Worm (Caenorhabditis elegans) whole organism, L3 larva: Measurements from ENCODE around the gene yif-1.

Experiments
- R02D3.7 ChIP-seq: fragments of 150-350 bp; optimal IDR thresholded peaks from 2 replicates; lab custom pipeline; 2014; ENCODE audit warnings: missing biosample characterization, missing genetic modification characterization
- ZK546.5 ChIP-seq: sonication (generic microtip); optimal IDR thresholded peaks from 2 replicates; lab custom pipeline; 2017; ENCODE audit warnings: missing biosample characterization, missing genetic modification characterization
- aly-2 ChIP-seq: fragments of 150-350 bp; optimal IDR thresholded peaks from 2 replicates; lab custom pipeline; 2014; ENCODE audit warnings: missing biosample characterization, missing genetic modification characterization
- ama-1 ChIP-seq: fragments of 150-350 bp; optimal IDR thresholded peaks from 2 replicates; lab custom pipeline; 2018
- ceh-16 ChIP-seq: sonication (generic microtip); optimal IDR thresholded peaks from 2 replicates; lab custom pipeline; 2017; ENCODE audit warnings: missing biosample characterization, missing genetic modification characterization
- ceh-82 ChIP-seq: fragments of 150-350 bp; optimal IDR thresholded peaks from 2 replicates; lab custom pipeline; 2014; ENCODE audit warnings: missing biosample characterization, missing genetic modification characterization
- daf-12 ChIP-seq: fragments of 150-350 bp; optimal IDR thresholded peaks from 2 replicates; lab custom pipeline; 2014; ENCODE audit warnings: missing biosample characterization, missing genetic modification reagents, missing genetic modification characterization
- egl-27 ChIP-seq: sonication (generic microtip); optimal IDR thresholded peaks from 4 replicates; lab custom pipeline; 2017; ENCODE audit warnings: missing biosample characterization, missing genetic modification reagents, missing genetic modification characterization
- egl-5 ChIP-seq: fragments of 150-350 bp; optimal IDR thresholded peaks from 2 replicates; lab custom pipeline; 2017; ENCODE audit warnings: missing biosample characterization, missing genetic modification reagents, missing genetic modification characterization, inconsistent platforms
- elt-1 ChIP-seq: fragments of 150-350 bp; optimal IDR thresholded peaks from 2 replicates; lab custom pipeline; 2014; ENCODE audit warnings: missing biosample characterization, missing genetic modification characterization
- elt-2 ChIP-seq: sonication (generic microtip); optimal IDR thresholded peaks from 2 replicates; lab custom pipeline; 2016; ENCODE audit warnings: missing genetic modification reagents, mild to moderate bottlenecking, missing genetic modification characterization, missing compliant biosample characterization
- fos-1 ChIP-seq: fragments of 150-350 bp; optimal IDR thresholded peaks from 2 replicates; lab custom pipeline; 2014; ENCODE audit warnings: missing biosample characterization, missing genetic modification characterization
- hmg-11 ChIP-seq: sonication (generic microtip); optimal IDR thresholded peaks from 2 replicates; lab custom pipeline; 2016; ENCODE audit warnings: missing genetic modification characterization, missing compliant biosample characterization
- lin-39 ChIP-seq: fragments of 150-350 bp; optimal IDR thresholded peaks from 2 replicates; lab custom pipeline; 2018; ENCODE audit warnings: missing biosample characterization, missing genetic modification reagents, missing genetic modification characterization
- mdl-1 ChIP-seq: fragments of 150-350 bp; optimal IDR thresholded peaks from 2 replicates; lab custom pipeline; 2014; ENCODE audit warnings: missing biosample characterization, missing genetic modification characterization
- nfya-1 ChIP-seq: sonication (generic microtip); optimal IDR thresholded peaks from 2 replicates; lab custom pipeline; 2017; ENCODE audit warnings: missing genetic modification characterization, mild to moderate bottlenecking, missing compliant biosample characterization, antibody characterized with exemption, moderate library complexity; ENCODE audit not compliant: insufficient read depth
- nhr-11 ChIP-seq: fragments of 150-350 bp; optimal IDR thresholded peaks from 2 replicates; lab custom pipeline; 2014; ENCODE audit warnings: missing biosample characterization, missing genetic modification characterization
- nhr-23 ChIP-seq: fragments of 150-350 bp; optimal IDR thresholded peaks from 2 replicates; lab custom pipeline; 2014; ENCODE audit warnings: missing biosample characterization, missing genetic modification reagents, missing genetic modification characterization
- nhr-237 ChIP-seq: fragments of 150-350 bp; optimal IDR thresholded peaks from 2 replicates; lab custom pipeline; 2014; ENCODE audit warnings: missing biosample characterization, missing genetic modification characterization
- nhr-28 ChIP-seq: fragments of 150-350 bp; optimal IDR thresholded peaks from 2 replicates; lab custom pipeline; 2014; ENCODE audit warnings: missing biosample characterization, missing genetic modification characterization
- nhr-43 ChIP-seq: sonication (generic microtip); optimal IDR thresholded peaks from 2 replicates; lab custom pipeline; 2016; ENCODE audit warnings: mild to moderate bottlenecking, missing genetic modification characterization, missing compliant biosample characterization; ENCODE audit not compliant: poor library complexity, severe bottlenecking
- nhr-67 ChIP-seq: fragments of 150-350 bp; optimal IDR thresholded peaks from 2 replicates; lab custom pipeline; 2014; ENCODE audit warnings: missing biosample characterization, missing genetic modification characterization
- nhr-76 ChIP-seq: fragments of 150-350 bp; sonication (generic microtip); optimal IDR thresholded peaks from 5 replicates; lab custom pipeline; 2014; ENCODE audit warnings: missing biosample characterization, missing genetic modification characterization
- nhr-77 ChIP-seq: fragments of 150-350 bp; optimal IDR thresholded peaks from 2 replicates; lab custom pipeline; 2014; ENCODE audit warnings: missing biosample characterization, missing genetic modification characterization
- pha-4 ChIP-seq: fragments of 150-350 bp; optimal IDR thresholded peaks from 2 replicates; lab custom pipeline; 2014; ENCODE audit warnings: missing biosample characterization, missing genetic modification reagents, missing genetic modification characterization
- pqm-1 ChIP-seq: fragments of 150-350 bp; optimal IDR thresholded peaks from 2 replicates; lab custom pipeline; 2017; ENCODE audit warnings: missing biosample characterization, missing genetic modification characterization, inconsistent platforms
- snpc-4 ChIP-seq: fragments of 150-350 bp; optimal IDR thresholded peaks from 2 replicates; lab custom pipeline; 2014; ENCODE audit warnings: missing biosample characterization, missing genetic modification characterization
- tbx-2 ChIP-seq: sonication (generic microtip); optimal IDR thresholded peaks from 2 replicates; lab custom pipeline; 2016; ENCODE audit warnings: mild to moderate bottlenecking, missing genetic modification characterization, missing compliant biosample characterization
- unc-39 ChIP-seq: sonication (generic microtip); optimal IDR thresholded peaks from 4 replicates; lab custom pipeline; 2017; ENCODE audit warnings: missing biosample characterization, missing genetic modification characterization
- ztf-11 ChIP-seq: fragments of 150-350 bp; optimal IDR thresholded peaks from 2 replicates; lab custom pipeline; 2014; ENCODE audit warnings: missing biosample characterization, missing genetic modification characterization
- ztf-4 ChIP-seq: fragments of 150-350 bp; optimal IDR thresholded peaks from 2 replicates; lab custom pipeline; 2014; ENCODE audit warnings: missing biosample characterization, missing genetic modification characterization

yif-1 gene

DNA sequence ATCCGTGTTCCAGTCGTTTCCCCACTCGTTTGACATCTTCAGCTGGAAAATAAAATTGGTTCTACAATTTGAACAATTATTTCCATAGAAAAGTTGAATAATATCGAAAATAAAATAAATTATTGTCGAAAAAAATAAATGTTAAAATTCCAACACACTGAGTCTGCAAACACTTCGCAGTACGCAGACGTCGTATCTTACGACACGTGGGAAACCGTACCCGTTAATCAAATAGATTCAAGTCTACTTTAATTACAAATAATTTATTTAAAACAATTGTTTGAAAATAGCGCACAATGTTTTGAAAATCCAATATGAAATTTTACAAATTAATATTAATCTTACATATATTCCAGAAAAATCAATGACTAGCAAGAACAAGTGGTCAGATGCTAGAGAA is at the start of gene yif-1:
Gene yif-1 (minus strand): TSS at position 42 of the 400 bp plus-strand sequence.
- no peak for TF ChIP-seq lin-39 (tag; lab: Kevin White, UChicago)
- peak; percentile 34 for TF ChIP-seq pha-4 (tag; lab: Kevin White, UChicago)
- TF ChIP-seq ZK546.5 (tag; lab: Kevin White, UChicago), result no peak
- TF ChIP-seq nfya-1 (tag; lab: Kevin White, UChicago), result peak; percentile 44
- no peak for TF ChIP-seq nhr-23 (tag; lab: Kevin White, UChicago)
- no peak for TF ChIP-seq snpc-4 (tag; lab: Kevin White, UChicago)
- no peak for TF ChIP-seq ceh-82 (tag; lab: Kevin White, UChicago)
- TF ChIP-seq aly-2 (tag; lab: Kevin White, UChicago), result no peak
- TF ChIP-seq nhr-76 (tag; lab: Kevin White, UChicago), result peak; percentile 1

DNA sequence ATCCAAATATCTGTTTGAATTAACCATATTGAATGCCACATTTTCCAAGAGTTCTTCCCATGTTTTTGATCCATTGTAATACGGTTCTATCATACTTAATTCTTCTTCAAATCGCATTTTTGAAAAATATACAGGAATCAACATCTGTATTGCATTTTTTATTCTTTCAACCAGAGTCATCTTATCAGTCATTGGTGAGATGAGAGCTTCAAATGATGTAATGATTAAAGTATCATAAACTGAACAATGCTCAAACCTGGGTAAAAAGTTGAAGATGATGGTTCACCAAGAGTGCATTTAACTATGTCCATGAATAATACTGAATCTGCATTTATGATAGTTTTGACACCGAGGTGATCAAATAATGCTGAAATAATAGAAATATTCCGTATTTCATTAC is 49.1 kb upstream of the yif-1 start:
- TF ChIP-seq elt-2 (tag; lab: Kevin White, UChicago) (peak; percentile 69), mdl-1 (tag; lab: Kevin White, UChicago) (no peak), nhr-77 (tag; lab: Kevin White, UChicago) (no peak), ceh-82 (tag; lab: Kevin White, UChicago) (no peak), ZK546.5 (tag; lab: Kevin White, UChicago) (no peak), pha-4 (tag; lab: Kevin White, UChicago) (no peak), nhr-11 (tag; lab: Kevin White, UChicago) (no peak), hmg-11 (tag; lab: Kevin White, UChicago) (no peak), fos-1 (tag; lab: Kevin White, UChicago) (no peak), ztf-4 (tag; lab: Kevin White, UChicago) (no peak), nhr-237 (tag; lab: Kevin White, UChicago) (no peak), pqm-1 (peak; percentile 11), R02D3.7 (tag; lab: Kevin White, UChicago) (no peak), egl-5 (tag; lab: Kevin White, UChicago) (no peak), ztf-11 (tag; lab: Kevin White, UChicago) (no peak)

DNA sequence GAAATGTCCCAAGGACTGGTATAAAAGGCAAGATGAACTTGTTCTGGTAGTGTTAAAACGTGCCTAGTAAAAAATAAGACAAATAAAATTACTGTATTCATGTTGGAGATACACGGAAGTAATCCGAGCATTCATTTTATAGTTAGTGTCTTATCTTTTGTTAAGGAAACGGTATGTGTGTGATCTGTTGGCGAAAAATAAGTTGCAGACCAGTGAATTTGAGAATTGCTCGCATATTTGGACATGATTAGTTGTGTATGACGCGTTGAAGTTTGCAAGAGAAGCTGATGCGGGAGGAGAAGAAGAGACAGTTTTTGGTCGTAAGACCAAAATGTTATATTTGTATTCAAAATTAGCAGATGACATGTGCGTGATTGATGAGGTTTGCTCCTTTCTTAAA is 47.2 kb upstream of the yif-1 start, which contains the start of gene C08B6.14:
Gene C08B6.14 (minus strand): TSS at position 101 of the 400 bp plus-strand sequence.
- TF ChIP-seq nhr-76 (tag; lab: Kevin White, UChicago) (no peak), snpc-4 (tag; lab: Kevin White, UChicago) (no peak), mdl-1 (tag; lab: Kevin White, UChicago) (no peak), nhr-43 (tag; lab: Kevin White, UChicago) (no peak), lin-39 (tag; lab: Kevin White, UChicago) (no peak), egl-27 (tag; lab: Kevin White, UChicago) (no peak), ceh-16 (no peak), tbx-2 (tag; lab: Kevin White, UChicago) (no peak), ama-1 (lab: Kevin White, UChicago) (no peak), nhr-67 (tag; lab: Kevin White, UChicago) (no peak), elt-2 (tag; lab: Kevin White, UChicago) (no peak), daf-12 (no peak), fos-1 (tag; lab: Kevin White, UChicago) (no peak), nhr-28 (tag; lab: Kevin White, UChicago) (no peak)

DNA sequence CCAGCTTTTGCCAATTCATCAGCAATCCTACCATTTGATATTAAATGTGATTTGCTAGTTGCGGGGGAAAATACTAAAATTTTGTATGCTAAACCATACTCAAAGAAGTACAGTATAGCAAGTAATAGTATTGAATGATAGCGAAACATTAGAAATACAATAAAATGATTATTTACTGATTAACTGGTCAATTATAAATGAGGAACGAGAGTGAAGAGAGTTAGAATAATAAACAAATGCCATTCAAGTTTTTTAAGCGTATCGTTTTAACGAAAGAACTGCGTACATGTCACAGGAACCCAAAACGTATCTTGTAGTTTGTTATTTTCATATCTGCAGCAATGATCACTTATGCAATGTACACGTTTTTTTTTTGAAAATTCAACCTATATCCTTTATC is 43.7 kb upstream of the yif-1 start, which contains the start of gene ugt-47:
Gene ugt-47 (minus strand): TSS at position 169 of the 400 bp plus-strand sequence.
- peak; percentile 61 for TF ChIP-seq elt-2 (tag; lab: Kevin White, UChicago)
- TF ChIP-seq elt-1, result no peak
- TF ChIP-seq, all 47 proteins: peak for 1

DNA sequence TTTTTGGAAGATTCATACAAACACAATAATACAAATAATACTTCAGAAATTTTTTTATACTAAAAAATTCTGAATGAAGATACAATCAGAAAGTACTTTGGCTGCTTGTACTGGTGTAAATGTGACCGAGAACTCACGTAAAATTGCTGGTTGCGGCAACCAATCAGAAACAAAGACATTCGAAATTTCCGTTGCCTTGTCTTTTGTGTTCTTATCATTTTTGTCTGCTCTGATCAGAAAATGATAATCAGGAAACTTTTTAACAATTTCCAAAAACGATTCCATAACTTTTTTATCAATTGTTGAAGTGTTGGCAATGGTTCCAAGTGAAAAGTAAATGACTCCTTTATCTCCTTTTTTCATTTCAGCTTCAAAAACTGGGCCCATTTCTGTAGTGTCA is 42.2 kb upstream of the yif-1 start:
- TF ChIP-seq R02D3.7 (tag; lab: Kevin White, UChicago), result no peak
- no peak for TF ChIP-seq ceh-16
- TF ChIP-seq pqm-1, result peak; percentile 60
- peak; percentile 92 for TF ChIP-seq elt-2 (tag; lab: Kevin White, UChicago)
- TF ChIP-seq ZK546.5 (tag; lab: Kevin White, UChicago), result no peak
- peak; percentile 12 for TF ChIP-seq pha-4 (tag; lab: Kevin White, UChicago)
- no peak for TF ChIP-seq unc-39 (tag; lab: Kevin White, UChicago)
- TF ChIP-seq nfya-1 (tag; lab: Kevin White, UChicago), result peak; percentile 62
